Worm (Caenorhabditis elegans) whole organism, late embryonic: ENCODE results near the gene wrt-10.

Source experiments
- F13H6.1 ChIP-seq: sonication (generic microtip); optimal IDR thresholded peaks from 2 replicates; lab custom pipeline; 2016; ENCODE audit warnings: missing genetic modification characterization, missing compliant biosample characterization
- ama-1 ChIP-seq: fragments of 150-350 bp; optimal IDR thresholded peaks from 2 replicates; lab custom pipeline; 2014
- ceh-22 ChIP-seq: sonication (generic microtip); optimal IDR thresholded peaks from 2 replicates; lab custom pipeline; 2017; ENCODE audit warnings: missing biosample characterization, missing genetic modification characterization
- ceh-48 ChIP-seq: sonication (generic microtip); optimal IDR thresholded peaks from 2 replicates; lab custom pipeline; 2016; ENCODE audit warnings: missing genetic modification characterization, inconsistent platforms, missing compliant biosample characterization
- ets-4 ChIP-seq: sonication (generic microtip); optimal IDR thresholded peaks from 2 replicates; lab custom pipeline; 2016; ENCODE audit warnings: missing genetic modification characterization, missing compliant biosample characterization
- fkh-10 ChIP-seq: fragments of 150-350 bp; optimal IDR thresholded peaks from 2 replicates; lab custom pipeline; 2014; ENCODE audit warnings: missing biosample characterization, missing genetic modification reagents, missing genetic modification characterization
- lin-11 ChIP-seq: fragments of 200-800 bp; sonication (Bioruptor generic); optimal IDR thresholded peaks from 2 replicates; lab custom pipeline; 2018; ENCODE audit warnings: mild to moderate bottlenecking, missing genetic modification characterization, missing compliant biosample characterization
- nhr-232 ChIP-seq: sonication (generic microtip); optimal IDR thresholded peaks from 2 replicates; lab custom pipeline; 2016; ENCODE audit warnings: missing genetic modification characterization, missing compliant biosample characterization
- syd-9 ChIP-seq: sonication (generic microtip); optimal IDR thresholded peaks from 2 replicates; lab custom pipeline; 2016; ENCODE audit warnings: mild to moderate bottlenecking, missing genetic modification characterization, moderate library complexity, missing compliant biosample characterization
- unc-55 ChIP-seq: sonication (generic microtip); optimal IDR thresholded peaks from 2 replicates; lab custom pipeline; 2017; ENCODE audit warnings: missing biosample characterization, missing genetic modification reagents, missing genetic modification characterization
- ztf-16 ChIP-seq: sonication (generic microtip); optimal IDR thresholded peaks from 2 replicates; lab custom pipeline; 2017; ENCODE audit warnings: missing genetic modification characterization, missing compliant biosample characterization

- no peak for TF ChIP-seq fkh-10
- TF ChIP-seq ceh-22 = no peak
- no peak for TF ChIP-seq ets-4 (tag; lab: Kevin White, UChicago)
- TF ChIP-seq ceh-48 (tag; lab: Kevin White, UChicago) = no peak
- TF ChIP-seq F13H6.1 (tag; lab: Kevin White, UChicago) = no peak
- no peak for TF ChIP-seq syd-9 (tag; lab: Kevin White, UChicago)
- TF ChIP-seq unc-55 = no peak
- no peak for TF ChIP-seq nhr-232 (tag; lab: Kevin White, UChicago)
- no peak for TF ChIP-seq ama-1 (lab: Kevin White, UChicago)
- TF ChIP-seq ztf-16 (tag; lab: Kevin White, UChicago) = no peak
- no peak for TF ChIP-seq lin-11
Observed at ce11 chrII:7542952-7543351, 8.6 kb upstream of the wrt-10 start.
